Fruit fly (Drosophila melanogaster) whole organism, embryonic: ENCODE results near the gene Nsf2.

Experiments
- Adf1 ChIP-seq: fragments of 200-800 bp; sonication (Bioruptor generic); IDR thresholded peaks from 2 replicates; pipeline ENCODE4 v1.3.6; 2022; ENCODE audit warnings: missing biosample characterization, missing genetic modification characterization
- Atf-2 ChIP-seq: fragments of 200-800 bp; sonication (Bioruptor generic); optimal IDR thresholded peaks from 2 replicates; lab custom pipeline; 2016; ENCODE audit warnings: missing biosample characterization, missing genetic modification characterization
- CG1024 ChIP-seq: fragments of 200-800 bp; sonication (Bioruptor generic); IDR thresholded peaks from 2 replicates; pipeline ENCODE4 v1.3.6; 2022; ENCODE audit warnings: missing biosample characterization, missing genetic modification characterization
- CG10267 ChIP-seq: fragments of 200-800 bp; sonication (Bioruptor generic); optimal IDR thresholded peaks from 2 replicates; lab custom pipeline; 2018; ENCODE audit warnings: missing biosample characterization, mild to moderate bottlenecking, missing genetic modification characterization, moderate library complexity
- CG10366 ChIP-seq: fragments of 200-800 bp; sonication (Bioruptor generic); IDR thresholded peaks from 2 replicates; pipeline ENCODE4 v1.3.6; 2022; ENCODE audit warnings: missing biosample characterization, missing genetic modification characterization
- CG10979 ChIP-seq: fragments of 200-800 bp; sonication (Bioruptor generic); optimal IDR thresholded peaks from 2 replicates; lab custom pipeline; 2018; ENCODE audit warnings: missing biosample characterization, mild to moderate bottlenecking, missing genetic modification characterization, moderate library complexity
- CG11695 ChIP-seq: fragments of 200-800 bp; sonication (Bioruptor generic); IDR thresholded peaks from 3 replicates; pipeline ENCODE4 v1.3.6; 2022; ENCODE audit warnings: missing biosample characterization, missing genetic modification characterization
- CG12391 ChIP-seq: fragments of 200-800 bp; sonication (Bioruptor generic); optimal IDR thresholded peaks from 3 replicates; lab custom pipeline; 2018; ENCODE audit warnings: missing biosample characterization, mild to moderate bottlenecking, missing genetic modification characterization, moderate library complexity
- CG13296 ChIP-seq: fragments of 200-800 bp; sonication (Bioruptor generic); optimal IDR thresholded peaks from 3 replicates; lab custom pipeline; 2018; ENCODE audit warnings: missing biosample characterization, mild to moderate bottlenecking, missing genetic modification characterization
- CG14441 ChIP-seq: fragments of 200-800 bp; sonication (Bioruptor generic); IDR thresholded peaks from 2 replicates; pipeline ENCODE4 v1.3.6; 2022; ENCODE audit warnings: missing biosample characterization, missing genetic modification characterization
- CG17361 ChIP-seq: fragments of 200-800 bp; sonication (Bioruptor generic); IDR thresholded peaks from 3 replicates; pipeline ENCODE4 v1.3.6; 2022; ENCODE audit warnings: missing biosample characterization, missing genetic modification characterization
- CG18011 ChIP-seq: fragments of 200-800 bp; sonication (Bioruptor generic); optimal IDR thresholded peaks from 2 replicates; lab custom pipeline; 2017; ENCODE audit warnings: missing biosample characterization, missing genetic modification characterization, mild to moderate bottlenecking, moderate library complexity, missing genotype
- CG18476 ChIP-seq: fragments of 200-800 bp; sonication (Bioruptor generic); optimal IDR thresholded peaks from 2 replicates; lab custom pipeline; 2016; ENCODE audit warnings: missing biosample characterization, mild to moderate bottlenecking, missing genetic modification characterization
- CG18619 ChIP-seq: fragments of 200-800 bp; sonication (Bioruptor generic); optimal IDR thresholded peaks from 3 replicates; lab custom pipeline; 2017; ENCODE audit warnings: missing biosample characterization, mild to moderate bottlenecking, missing genetic modification characterization
- CG3065 ChIP-seq: fragments of 200-800 bp; sonication (Bioruptor generic); optimal IDR thresholded peaks from 2 replicates; lab custom pipeline; 2016; ENCODE audit warnings: missing biosample characterization, missing genetic modification characterization
- CG3163 ChIP-seq: fragments of 200-800 bp; sonication (Bioruptor generic); optimal IDR thresholded peaks from 3 replicates; lab custom pipeline; 2016; ENCODE audit warnings: missing biosample characterization, missing genetic modification characterization
- CG32767 ChIP-seq: fragments of 200-800 bp; sonication (Bioruptor generic); IDR thresholded peaks from 2 replicates; pipeline ENCODE4 v1.3.6; 2022; ENCODE audit warnings: missing biosample characterization, missing genetic modification characterization
- CG33557 ChIP-seq: fragments of 200-800 bp; sonication (Bioruptor generic); optimal IDR thresholded peaks from 2 replicates; lab custom pipeline; 2019; ENCODE audit warnings: missing biosample characterization, mild to moderate bottlenecking, missing genetic modification characterization, moderate library complexity
- CG34224 ChIP-seq: fragments of 200-800 bp; sonication (Bioruptor generic); IDR thresholded peaks from 3 replicates; pipeline ENCODE4 v1.3.6; 2022; ENCODE audit warnings: missing biosample characterization, missing genetic modification characterization; ENCODE audit not compliant: partially characterized antibody
- CG4617 ChIP-seq: fragments of 200-800 bp; sonication (Bioruptor generic); optimal IDR thresholded peaks from 3 replicates; lab custom pipeline; 2016; ENCODE audit warnings: missing biosample characterization, missing genetic modification characterization, borderline replicate concordance
- CG6813 ChIP-seq: fragments of 200-800 bp; sonication (Bioruptor generic); optimal IDR thresholded peaks from 2 replicates; lab custom pipeline; 2017; ENCODE audit warnings: missing biosample characterization, missing genetic modification characterization, mild to moderate bottlenecking, moderate library complexity, missing genetic modification reagents
- CG9932 ChIP-seq: fragments of 200-800 bp; sonication (Bioruptor generic); IDR thresholded peaks from 2 replicates; pipeline ENCODE4 v1.3.6; 2022; ENCODE audit warnings: missing biosample characterization, missing genetic modification characterization
- D ChIP-seq, 2 experiments: fragments of 200-800 bp in 1 of 2; fragments of >200 bp in 1 of 2; sonication (Bioruptor generic) in 1 of 2; optimal IDR thresholded peaks; 2 replicates in 1 of 2; 3 replicates in 1 of 2; lab custom pipeline; 2017; ENCODE audit warnings: mild to moderate bottlenecking in 1 of 2, missing biosample characterization in 1 of 2, missing genetic modification characterization in 1 of 2, missing genetic modification reagents in 1 of 2
- Dbx ChIP-seq: fragments of 200-800 bp; sonication (Bioruptor generic); IDR thresholded peaks from 3 replicates; pipeline ENCODE4 v1.3.6; 2022; ENCODE audit warnings: missing biosample characterization, missing genetic modification characterization
- Doc3 ChIP-seq: fragments of 200-800 bp; sonication (Bioruptor generic); IDR thresholded peaks from 3 replicates; pipeline ENCODE4 v1.3.6; 2022; ENCODE audit warnings: missing biosample characterization, missing genetic modification characterization; ENCODE audit not compliant: partially characterized antibody
- Elba2 ChIP-seq: fragments of 200-800 bp; sonication (Bioruptor generic); optimal IDR thresholded peaks from 3 replicates; lab custom pipeline; 2016; ENCODE audit warnings: missing biosample characterization, missing genetic modification characterization
- HLH4C ChIP-seq: fragments of 200-800 bp; sonication (Bioruptor generic); IDR thresholded peaks from 3 replicates; pipeline ENCODE4 v1.3.6; 2022; ENCODE audit warnings: missing biosample characterization, missing genetic modification characterization; ENCODE audit not compliant: partially characterized antibody
- Mrtf ChIP-seq: fragments of 200-800 bp; sonication (Bioruptor generic); IDR thresholded peaks from 3 replicates; pipeline ENCODE4 v1.3.6; 2022; ENCODE audit warnings: missing biosample characterization, missing genetic modification characterization
- Ptx1 ChIP-seq: fragments of 200-800 bp; sonication (Bioruptor generic); IDR thresholded peaks from 2 replicates; pipeline ENCODE4 v1.3.6; 2022; ENCODE audit warnings: missing biosample characterization, missing genetic modification characterization
- Rfx ChIP-seq: fragments of 200-800 bp; sonication (Bioruptor generic); IDR thresholded peaks from 2 replicates; pipeline ENCODE4 v1.3.6; 2022; ENCODE audit warnings: missing biosample characterization, missing genetic modification characterization
- Spps ChIP-seq: fragments of 200-800 bp; sonication (Bioruptor generic); optimal IDR thresholded peaks from 2 replicates; lab custom pipeline; 2018; ENCODE audit warnings: missing biosample characterization, mild to moderate bottlenecking, missing genetic modification characterization
- ara ChIP-seq: fragments of 200-800 bp; sonication (Bioruptor generic); IDR thresholded peaks from 2 replicates; pipeline ENCODE4 v1.3.6; 2022; ENCODE audit warnings: missing biosample characterization, missing genetic modification characterization
- ato ChIP-seq: fragments of 200-800 bp; sonication (Bioruptor generic); IDR thresholded peaks from 2 replicates; pipeline ENCODE4 v1.3.6; 2022; ENCODE audit warnings: missing biosample characterization, missing genetic modification characterization; ENCODE audit not compliant: partially characterized antibody
- br ChIP-seq: fragments of >200 bp; optimal IDR thresholded peaks from 2 replicates; lab custom pipeline; 2017
- btn ChIP-seq: fragments of 200-800 bp; sonication (Bioruptor generic); optimal IDR thresholded peaks from 2 replicates; lab custom pipeline; 2016; ENCODE audit warnings: missing biosample characterization, missing genetic modification characterization
- chif ChIP-seq, 2 experiments: fragments of 200-800 bp; sonication (Bioruptor generic); optimal IDR thresholded peaks; 3 replicates each; lab custom pipeline; 2016; ENCODE audit warnings: missing biosample characterization in 2 of 2, missing genetic modification characterization in 2 of 2
- dimm ChIP-seq: fragments of 200-800 bp; sonication (Bioruptor generic); IDR thresholded peaks from 2 replicates; pipeline ENCODE4 v1.3.6; 2022; ENCODE audit warnings: missing biosample characterization, missing genetic modification characterization
- eve ChIP-seq, 2 experiments: fragments of >200 bp; optimal IDR thresholded peaks; 2 replicates each; lab custom pipeline; 2017; ENCODE audit warnings: missing biosample characterization in 2 of 2, missing genetic modification characterization in 2 of 2
- gcm ChIP-seq: fragments of 200-800 bp; sonication (Bioruptor generic); optimal IDR thresholded peaks from 2 replicates; lab custom pipeline; 2019; ENCODE audit warnings: missing biosample characterization, mild to moderate bottlenecking, missing genetic modification characterization, moderate library complexity
- gsb-n ChIP-seq: fragments of 200-800 bp; sonication (Bioruptor generic); optimal IDR thresholded peaks from 3 replicates; lab custom pipeline; 2018; ENCODE audit warnings: missing biosample characterization, mild to moderate bottlenecking, missing genetic modification characterization
- hbn ChIP-seq: fragments of 200-800 bp; sonication (Bioruptor generic); IDR thresholded peaks from 2 replicates; pipeline ENCODE4 v1.3.6; 2022; ENCODE audit warnings: missing biosample characterization, missing genetic modification characterization; ENCODE audit not compliant: partially characterized antibody
- klu ChIP-seq: fragments of 200-800 bp; sonication (Bioruptor generic); IDR thresholded peaks from 2 replicates; pipeline ENCODE4 v1.3.6; 2022; ENCODE audit warnings: missing biosample characterization, missing genetic modification characterization
- knrl ChIP-seq: fragments of 200-800 bp; sonication (Bioruptor generic); IDR thresholded peaks from 3 replicates; pipeline ENCODE4 v1.3.6; 2022; ENCODE audit warnings: missing biosample characterization, missing genetic modification characterization; ENCODE audit not compliant: partially characterized antibody
- luna ChIP-seq: fragments of 200-800 bp; sonication (Bioruptor generic); optimal IDR thresholded peaks from 2 replicates; lab custom pipeline; 2016; ENCODE audit warnings: missing biosample characterization, missing genetic modification characterization
- mam ChIP-seq: fragments of 200-800 bp; sonication (Bioruptor generic); optimal IDR thresholded peaks from 3 replicates; lab custom pipeline; 2016; ENCODE audit warnings: missing biosample characterization, missing genetic modification characterization
- mld ChIP-seq: fragments of 200-800 bp; sonication (Bioruptor generic); IDR thresholded peaks from 3 replicates; pipeline ENCODE4 v1.3.6; 2022; ENCODE audit warnings: missing biosample characterization, missing genetic modification characterization; ENCODE audit not compliant: partially characterized antibody
- pho ChIP-seq: fragments of 200-800 bp; sonication (Bioruptor generic); optimal IDR thresholded peaks from 2 replicates; lab custom pipeline; 2016; ENCODE audit warnings: missing biosample characterization, missing genetic modification characterization
- salm ChIP-seq: fragments of 200-800 bp; sonication (Bioruptor generic); optimal IDR thresholded peaks from 2 replicates; lab custom pipeline; 2018; ENCODE audit warnings: missing biosample characterization, mild to moderate bottlenecking, missing genetic modification characterization
- sens ChIP-seq: fragments of 200-800 bp; sonication (Bioruptor generic); peaks from one replicate; lab custom pipeline; 2016; ENCODE audit warnings: missing biosample characterization, missing genetic modification characterization
- sens-2 ChIP-seq: fragments of 200-800 bp; sonication (Bioruptor generic); IDR thresholded peaks from 2 replicates; pipeline ENCODE4 v1.3.6; 2022; ENCODE audit warnings: missing biosample characterization, missing genetic modification characterization
- trem ChIP-seq: fragments of 200-800 bp; optimal IDR thresholded peaks from 3 replicates; lab custom pipeline; 2019; ENCODE audit warnings: missing biosample characterization, mild to moderate bottlenecking, missing genetic modification characterization, moderate library complexity
- unpg ChIP-seq: fragments of 200-800 bp; sonication (Bioruptor generic); optimal IDR thresholded peaks from 3 replicates; lab custom pipeline; 2018; ENCODE audit warnings: missing biosample characterization, mild to moderate bottlenecking, missing genetic modification characterization, moderate library complexity

Gene Nsf2

DNA sequence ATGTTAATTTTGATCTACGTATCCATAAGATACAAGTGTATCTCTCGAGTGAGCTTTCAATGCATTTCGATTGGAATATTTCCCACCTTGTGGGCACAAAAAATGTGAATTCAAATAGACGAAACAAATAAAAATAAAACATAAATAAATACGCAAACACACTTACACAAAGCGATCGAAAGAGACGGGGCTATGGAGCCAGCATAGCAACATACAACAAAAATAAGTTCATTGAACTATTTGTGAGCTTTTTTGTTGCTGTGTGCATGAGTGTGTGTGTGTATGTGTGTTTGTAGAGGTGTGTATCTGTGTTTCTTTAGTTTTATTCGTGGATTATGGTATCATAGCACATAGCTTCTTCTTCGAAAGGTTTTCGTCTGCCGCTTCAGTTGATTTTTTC, 17.3 kb downstream of the Nsf2 start (continued):
- TF ChIP-seq knrl (GFP tag; lab: Robert Waterston, UW) (no peak), CG32767 (GFP tag; lab: Robert Waterston, UW) (peak; percentile 10; the same call in 1 of the 2 replicates), br (no peak), CG1024 (no peak), CG17361 (no peak), CG33557 (GFP tag; lab: Kevin White, UChicago) (peak; percentile 7), CG13296 (GFP tag; lab: Kevin White, UChicago) (no peak), CG3065 (no peak), CG4617 (GFP tag; lab: Kevin White, UChicago) (no peak), mld (no peak), CG10366 (GFP tag; lab: Robert Waterston, UW) (no peak), D (optimal IDR thresholded peaks at IDR 0.05; lab: Kevin White, UChicago) (no peak), D (GFP tag; optimal IDR thresholded peaks at IDR 0.05; lab: Kevin White, UChicago) (no peak), pho (GFP tag; lab: Kevin White, UChicago) (no peak), klu (no peak), CG18476 (GFP tag; lab: Kevin White, UChicago) (no peak), Ptx1 (GFP tag; lab: Robert Waterston, UW) (no peak), chif (GFP tag; optimal IDR thresholded peaks at IDR 0.05; lab: Kevin White, UChicago) (no peak), CG6813 (peak; percentile 23), Adf1 (GFP tag; lab: Robert Waterston, UW) (no peak), unpg (peak; percentile 22), CG12391 (no peak), eve (GFP tag; optimal IDR thresholded peaks at IDR 0.05; lab: Kevin White, UChicago) (no peak), luna (GFP tag; lab: Kevin White, UChicago) (no peak), CG3163 (GFP tag; lab: Kevin White, UChicago) (no peak), Mrtf (no peak), ara (GFP tag; lab: Robert Waterston, UW) (no peak), btn (no peak), CG18619 (GFP tag; lab: Kevin White, UChicago) (no peak), Dbx (GFP tag; lab: Robert Waterston, UW) (no peak), sens-2 (GFP tag; lab: Robert Waterston, UW) (no peak), CG18011 (GFP tag; lab: Kevin White, UChicago) (peak; percentile 47), Doc3 (GFP tag; lab: Robert Waterston, UW) (no peak), mam (GFP tag; lab: Kevin White, UChicago) (no peak), hbn (GFP tag; lab: Robert Waterston, UW) (no peak), HLH4C (no peak), sens (GFP tag; lab: Kevin White, UChicago) (peak; percentile 40), Spps (tag; lab: Kevin White, UChicago) (no peak), CG14441 (GFP tag; lab: Robert Waterston, UW) (no peak), CG9932 (GFP tag; lab: Robert Waterston, UW) (no peak), CG11695 (GFP tag; lab: Robert Waterston, UW) (no peak), CG10267 (tag; lab: Kevin White, UChicago) (no peak), CG10979 (tag; lab: Kevin White, UChicago) (no peak), ato (GFP tag; lab: Robert Waterston, UW) (no peak), salm (tag; lab: Kevin White, UChicago) (peak; percentile 35), Rfx (no peak), Atf-2 (no peak), Elba2 (GFP tag; lab: Kevin White, UChicago) (no peak), trem (tag; lab: Kevin White, UChicago) (no peak), gcm (GFP tag; lab: Kevin White, UChicago) (no peak), CG34224 (GFP tag; lab: Robert Waterston, UW) (no peak), gsb-n (tag; lab: Kevin White, UChicago) (peak; percentile 15), dimm (GFP tag; lab: Robert Waterston, UW) (no peak)
